Fruit fly (Drosophila melanogaster) whole organism, embryonic: ENCODE results near the gene Delta.

ENCODE experiments used
- Bgb ChIP-seq: fragments of 200-800 bp; sonication (Bioruptor generic); IDR thresholded peaks from 2 replicates; pipeline ENCODE4 v1.3.6; 2022; ENCODE audit warnings: missing biosample characterization, missing genetic modification characterization; ENCODE audit not compliant: partially characterized antibody
- CG11504 ChIP-seq: fragments of 200-800 bp; sonication (Bioruptor generic); optimal IDR thresholded peaks from 3 replicates; lab custom pipeline; 2019; ENCODE audit warnings: missing biosample characterization, mild to moderate bottlenecking, missing genetic modification characterization, moderate library complexity
- CG12391 ChIP-seq: fragments of 200-800 bp; sonication (Bioruptor generic); optimal IDR thresholded peaks from 3 replicates; lab custom pipeline; 2018; ENCODE audit warnings: missing biosample characterization, mild to moderate bottlenecking, missing genetic modification characterization, moderate library complexity
- CG12659 ChIP-seq: fragments of 200-800 bp; sonication (Bioruptor generic); optimal IDR thresholded peaks from 3 replicates; lab custom pipeline; 2017; ENCODE audit warnings: mild to moderate bottlenecking, missing biosample characterization, missing genetic modification reagents, missing genetic modification characterization
- CG17385 ChIP-seq: fragments of 200-800 bp; sonication (Bioruptor generic); optimal IDR thresholded peaks from 3 replicates; lab custom pipeline; 2018; ENCODE audit warnings: missing biosample characterization, mild to moderate bottlenecking, missing genetic modification characterization
- CG18262 ChIP-seq: fragments of 200-800 bp; optimal IDR thresholded peaks from 3 replicates; lab custom pipeline; 2019; ENCODE audit warnings: missing biosample characterization, mild to moderate bottlenecking, missing genetic modification characterization, moderate library complexity
- CG18476 ChIP-seq: fragments of 200-800 bp; sonication (Bioruptor generic); optimal IDR thresholded peaks from 2 replicates; lab custom pipeline; 2016; ENCODE audit warnings: missing biosample characterization, mild to moderate bottlenecking, missing genetic modification characterization
- CG2202 ChIP-seq: fragments of 200-800 bp; sonication (Bioruptor generic); optimal IDR thresholded peaks from 2 replicates; lab custom pipeline; 2018; ENCODE audit warnings: missing biosample characterization, mild to moderate bottlenecking, missing genetic modification characterization
- CG2712 ChIP-seq: fragments of 200-800 bp; optimal IDR thresholded peaks from 3 replicates; lab custom pipeline; 2019; ENCODE audit warnings: missing biosample characterization, mild to moderate bottlenecking, missing genetic modification characterization, moderate library complexity
- CG3065 ChIP-seq: fragments of 200-800 bp; sonication (Bioruptor generic); optimal IDR thresholded peaks from 2 replicates; lab custom pipeline; 2016; ENCODE audit warnings: missing biosample characterization, missing genetic modification characterization
- CG3163 ChIP-seq: fragments of 200-800 bp; sonication (Bioruptor generic); optimal IDR thresholded peaks from 3 replicates; lab custom pipeline; 2016; ENCODE audit warnings: missing biosample characterization, missing genetic modification characterization
- CG8290 ChIP-seq, 3 experiments: fragments of 200-800 bp; sonication (Bioruptor generic); optimal IDR thresholded peaks; 2 replicates each; lab custom pipeline; 2016 to 2019; ENCODE audit warnings: missing biosample characterization in 3 of 3, missing genetic modification characterization in 3 of 3, mild to moderate bottlenecking in 2 of 3, moderate library complexity in 1 of 3
- D ChIP-seq, 2 experiments: fragments of 200-800 bp in 1 of 2; fragments of >200 bp in 1 of 2; sonication (Bioruptor generic) in 1 of 2; optimal IDR thresholded peaks; 2 replicates in 1 of 2; 3 replicates in 1 of 2; lab custom pipeline; 2017; ENCODE audit warnings: mild to moderate bottlenecking in 1 of 2, missing biosample characterization in 1 of 2, missing genetic modification characterization in 1 of 2, missing genetic modification reagents in 1 of 2
- Dll ChIP-seq: fragments of 200-800 bp; sonication (Bioruptor generic); IDR thresholded peaks from 4 replicates; pipeline ENCODE4 v1.3.6; 2022; ENCODE audit warnings: missing biosample characterization, missing genetic modification characterization; ENCODE audit not compliant: partially characterized antibody
- Doc3 ChIP-seq: fragments of 200-800 bp; sonication (Bioruptor generic); IDR thresholded peaks from 3 replicates; pipeline ENCODE4 v1.3.6; 2022; ENCODE audit warnings: missing biosample characterization, missing genetic modification characterization; ENCODE audit not compliant: partially characterized antibody
- HmgD ChIP-seq: fragments of 200-800 bp; sonication (Bioruptor generic); optimal IDR thresholded peaks from 3 replicates; lab custom pipeline; 2016; ENCODE audit warnings: missing biosample characterization, missing genetic modification characterization
- Hr51 ChIP-seq, 2 experiments: fragments of 200-800 bp; sonication (Bioruptor generic); optimal IDR thresholded peaks; 2 replicates in 1 of 2; 3 replicates in 1 of 2; lab custom pipeline; 2016 to 2018; ENCODE audit warnings: missing biosample characterization in 2 of 2, missing genetic modification characterization in 2 of 2, mild to moderate bottlenecking in 1 of 2, moderate library complexity in 1 of 2
- Kr ChIP-seq: fragments of 200-800 bp; sonication (Bioruptor generic); optimal IDR thresholded peaks from 2 replicates; lab custom pipeline; 2017; ENCODE audit warnings: missing biosample characterization, mild to moderate bottlenecking, missing genetic modification characterization
- Sry-δ ChIP-seq: fragments of 200-800 bp; sonication (Bioruptor generic); optimal IDR thresholded peaks from 2 replicates; lab custom pipeline; 2016; ENCODE audit warnings: missing biosample characterization, missing genetic modification characterization
- Ssrp ChIP-seq: fragments of 200-800 bp; sonication (Bioruptor generic); optimal IDR thresholded peaks from 2 replicates; lab custom pipeline; 2018; ENCODE audit warnings: missing biosample characterization, mild to moderate bottlenecking, missing genetic modification characterization, moderate library complexity
- Taf1 ChIP-seq: fragments of 200-800 bp; sonication (Bioruptor generic); IDR thresholded peaks from 2 replicates; pipeline ENCODE4 v1.3.6; 2022; ENCODE audit warnings: missing biosample characterization, missing genetic modification characterization
- Trl ChIP-seq, 3 experiments: fragments of >200 bp in 2 of 3; fragments of 200-800 bp in 1 of 3; sonication (Bioruptor generic) in 1 of 3; optimal IDR thresholded peaks; 2 replicates in 1 of 3; 3 replicates in 2 of 3; lab custom pipeline; 2016 to 2017; ENCODE audit warnings: missing biosample characterization in 1 of 3, missing genetic modification characterization in 1 of 3
- Xbp1 ChIP-seq: fragments of 200-800 bp; sonication (Bioruptor generic); optimal IDR thresholded peaks from 3 replicates; lab custom pipeline; 2016; ENCODE audit warnings: missing biosample characterization, mild to moderate bottlenecking, missing genetic modification characterization
- ab ChIP-seq: fragments of 200-800 bp; sonication (Bioruptor generic); optimal IDR thresholded peaks from 2 replicates; lab custom pipeline; 2016; ENCODE audit warnings: missing biosample characterization, missing genetic modification characterization
- br ChIP-seq: fragments of >200 bp; optimal IDR thresholded peaks from 2 replicates; lab custom pipeline; 2017
- cg ChIP-seq: fragments of 200-800 bp; sonication (Bioruptor generic); optimal IDR thresholded peaks from 3 replicates; lab custom pipeline; 2019; ENCODE audit warnings: missing biosample characterization, mild to moderate bottlenecking, missing genetic modification characterization, moderate library complexity
- chinmo ChIP-seq: fragments of 200-800 bp; sonication (Bioruptor generic); IDR thresholded peaks from 4 replicates; pipeline ENCODE4 v1.3.6; 2022; ENCODE audit warnings: missing biosample characterization, missing genetic modification characterization; ENCODE audit not compliant: partially characterized antibody
- croc ChIP-seq: fragments of 200-800 bp; sonication (Bioruptor generic); conservative IDR thresholded peaks from 3 replicates; pipeline ENCODE4 v1.3.6; 2022; ENCODE audit warnings: missing biosample characterization, missing genetic modification characterization
- dan ChIP-seq: fragments of 200-800 bp; sonication (Bioruptor generic); IDR thresholded peaks from 2 replicates; pipeline ENCODE4 v1.3.6; 2022; ENCODE audit warnings: missing biosample characterization, missing genetic modification characterization
- dmrt11E ChIP-seq: fragments of 200-800 bp; sonication (Bioruptor generic); optimal IDR thresholded peaks from 3 replicates; lab custom pipeline; 2018; ENCODE audit warnings: missing biosample characterization, mild to moderate bottlenecking, missing genetic modification characterization, moderate library complexity
- dmrt99B ChIP-seq: fragments of 200-800 bp; sonication (Bioruptor generic); optimal IDR thresholded peaks from 2 replicates; lab custom pipeline; 2018; ENCODE audit warnings: missing biosample characterization, mild to moderate bottlenecking, missing genetic modification characterization, moderate library complexity
- fd64A ChIP-seq: fragments of 200-800 bp; sonication (Bioruptor generic); optimal IDR thresholded peaks from 3 replicates; lab custom pipeline; 2018; ENCODE audit warnings: missing biosample characterization, mild to moderate bottlenecking, missing genetic modification characterization
- her ChIP-seq: fragments of 200-800 bp; sonication (Bioruptor generic); optimal IDR thresholded peaks from 2 replicates; lab custom pipeline; 2016; ENCODE audit warnings: missing biosample characterization, missing genetic modification characterization
- lbe ChIP-seq: fragments of 200-800 bp; sonication (Bioruptor generic); optimal IDR thresholded peaks from 2 replicates; lab custom pipeline; 2016; ENCODE audit warnings: missing biosample characterization, mild to moderate bottlenecking, missing genetic modification characterization
- phol ChIP-seq: fragments of 200-800 bp; sonication (Bioruptor generic); optimal IDR thresholded peaks from 3 replicates; lab custom pipeline; 2018; ENCODE audit warnings: missing biosample characterization, mild to moderate bottlenecking, missing genetic modification characterization, moderate library complexity
- pros ChIP-seq: fragments of 200-800 bp; sonication (Bioruptor generic); optimal IDR thresholded peaks from 3 replicates; lab custom pipeline; 2019; ENCODE audit warnings: missing biosample characterization, mild to moderate bottlenecking, missing genetic modification characterization, moderate library complexity
- rib ChIP-seq: fragments of 200-800 bp; sonication (Bioruptor generic); IDR thresholded peaks from 2 replicates; pipeline ENCODE4 v1.3.6; 2022; ENCODE audit warnings: missing biosample characterization, missing genetic modification characterization
- row ChIP-seq: fragments of 200-800 bp; sonication (Bioruptor generic); IDR thresholded peaks from 3 replicates; pipeline ENCODE4 v1.3.6; 2022; ENCODE audit warnings: missing biosample characterization, missing genetic modification characterization
- sd ChIP-seq: fragments of 200-800 bp; sonication (Bioruptor generic); optimal IDR thresholded peaks from 3 replicates; lab custom pipeline; 2018; ENCODE audit warnings: missing biosample characterization, mild to moderate bottlenecking, missing genetic modification characterization, moderate library complexity
- sna ChIP-seq: fragments of 200-800 bp; sonication (Bioruptor generic); IDR thresholded peaks from 2 replicates; pipeline ENCODE4 v1.3.6; 2022; ENCODE audit warnings: missing biosample characterization, missing genetic modification characterization; ENCODE audit not compliant: partially characterized antibody
- sqz ChIP-seq: fragments of 200-800 bp; sonication (Bioruptor generic); optimal IDR thresholded peaks from 3 replicates; lab custom pipeline; 2018; ENCODE audit warnings: missing biosample characterization, mild to moderate bottlenecking, missing genetic modification characterization
- vvl ChIP-seq: fragments of 200-800 bp; sonication (Bioruptor generic); IDR thresholded peaks from 2 replicates; pipeline ENCODE4 v1.3.6; 2022; ENCODE audit warnings: missing biosample characterization, missing genetic modification characterization
- yki ChIP-seq: fragments of >200 bp; optimal IDR thresholded peaks from 3 replicates; lab custom pipeline; 2018
- zen2 ChIP-seq: fragments of 200-800 bp; sonication (Bioruptor generic); IDR thresholded peaks from 3 replicates; pipeline ENCODE4 v1.3.6; 2022; ENCODE audit warnings: missing biosample characterization, missing genetic modification characterization; ENCODE audit not compliant: partially characterized antibody

The Delta gene

DNA sequence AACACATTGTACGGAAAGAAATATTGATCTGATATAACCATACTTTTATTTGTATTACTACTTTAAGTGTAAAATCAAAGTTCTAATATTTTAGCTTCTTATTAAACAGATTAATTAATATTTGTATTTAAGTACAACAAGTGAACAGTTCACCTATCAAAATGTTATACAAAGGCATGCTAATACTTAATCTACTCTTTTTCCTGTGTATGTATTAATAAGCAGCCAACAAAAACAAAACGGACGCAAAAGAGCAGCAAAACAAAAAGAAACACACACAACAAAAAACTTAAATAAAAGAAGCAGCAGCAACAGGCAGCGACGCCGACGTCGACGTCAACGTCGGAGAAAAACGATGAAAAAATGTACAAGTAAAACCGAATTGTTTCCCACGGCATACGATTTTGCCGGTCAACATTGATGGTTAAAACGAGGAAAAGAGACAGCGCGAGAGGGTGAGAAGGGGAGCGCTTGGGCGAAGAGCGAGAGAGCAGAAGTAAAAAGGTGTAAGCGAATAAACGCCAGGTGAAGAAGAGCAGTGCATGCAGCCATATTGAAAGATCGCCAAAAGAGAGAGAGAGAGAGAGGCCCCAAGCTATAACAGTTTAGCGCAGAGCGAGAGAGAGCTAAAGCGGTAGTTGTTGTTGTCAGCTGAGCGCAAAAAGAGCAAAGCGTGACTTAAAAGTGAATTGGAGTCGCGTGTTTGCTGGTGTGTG lies 4.4 kb downstream of the Delta start (continued):
- TF ChIP-seq dmrt11E (tag; lab: Kevin White, UChicago) (peak; percentile 1), CG11504 (tag; lab: Kevin White, UChicago) (peak; percentile 22), CG12391 (tag; lab: Kevin White, UChicago) (peak; percentile 21), lbe (GFP tag; lab: Kevin White, UChicago) (peak; percentile 28), D (optimal IDR thresholded peaks at IDR 0.05; lab: Kevin White, UChicago) (peak; percentile 61), D (GFP tag; optimal IDR thresholded peaks at IDR 0.05; lab: Kevin White, UChicago) (no peak), Sry-δ (GFP tag; lab: Kevin White, UChicago) (no peak), pros (GFP tag; lab: Kevin White, UChicago) (peak; percentile 62), Trl (optimal IDR thresholded peaks at IDR 0.05; lab: Kevin White, UChicago) (peak; percentile 92 to 94), Trl (GFP tag; optimal IDR thresholded peaks at IDR 0.05; lab: Kevin White, UChicago) (peak; percentile 8), CG3065 (GFP tag; lab: Kevin White, UChicago) (no peak), dan (GFP tag; lab: Robert Waterston, UW) (no peak), dmrt99B (peak; percentile 51), yki (lab: Kevin White, UChicago) (peak; percentile 85), Dll (GFP tag; lab: Robert Waterston, UW) (peak; percentile 62; the same call in 2 of the 4 replicates), chinmo (GFP tag; lab: Robert Waterston, UW) (peak; percentile 98), Kr (GFP tag; lab: Kevin White, UChicago) (peak; percentile 50), row (GFP tag; lab: Robert Waterston, UW) (0 out of 3 replicates have a peak, but pooled peaks have one; percentile 18), vvl (GFP tag; lab: Robert Waterston, UW) (0 out of 2 replicates have a peak, but pooled peaks have one; percentile 25), CG12659 (GFP tag; lab: Kevin White, UChicago) (no peak), Bgb (no peak), CG17385 (peak; percentile 32), sd (tag; lab: Kevin White, UChicago) (peak; percentile 34), CG2712 (tag; lab: Kevin White, UChicago) (peak; percentile 35), Ssrp (tag; lab: Kevin White, UChicago) (peak; percentile 3), her (GFP tag; lab: Kevin White, UChicago) (no peak), fd64A (no peak), Doc3 (GFP tag; lab: Robert Waterston, UW) (peak; percentile 54; the same call in 1 of the 3 replicates), CG18476 (GFP tag; lab: Kevin White, UChicago) (no peak), CG2202 (no peak), br (lab: Kevin White, UChicago) (no peak), cg (GFP tag; lab: Kevin White, UChicago) (peak; percentile 67), CG8290 (GFP tag; optimal IDR thresholded peaks at IDR 0.05; lab: Kevin White, UChicago) (no peak), CG8290 (tag; optimal IDR thresholded peaks at IDR 0.05; lab: Kevin White, UChicago) (no peak), Taf1 (GFP tag; lab: Robert Waterston, UW) (no peak), zen2 (peak; percentile 59; the same call in 2 of the 3 replicates), CG18262 (tag; lab: Kevin White, UChicago) (peak; percentile 41), croc (GFP tag; lab: Robert Waterston, UW) (no peak), rib (GFP tag; lab: Robert Waterston, UW) (peak; percentile 62; the same call in 1 of the 2 replicates), HmgD (no peak), ab (GFP tag; lab: Kevin White, UChicago) (no peak), sqz (GFP tag; lab: Kevin White, UChicago) (peak; percentile 85), Hr51 (GFP tag; optimal IDR thresholded peaks at IDR 0.05; lab: Kevin White, UChicago) (no peak), phol (peak; percentile 64), CG3163 (peak; percentile 71), Xbp1 (GFP tag; lab: Kevin White, UChicago) (no peak), sna (peak; percentile 63; the same call in 1 of the 2 replicates)
- TF ChIP-seq, all 482 proteins: peak for 55
